Fruit fly (Drosophila melanogaster): ENCODE results near the gene Bap111.

- no peak for TF ChIP-seq h (GFP tag; optimal IDR thresholded peaks at IDR 0.05)
- TF ChIP-seq br (GFP tag; optimal IDR thresholded peaks at IDR 0.05), result no peak
- no peak for TF ChIP-seq psq (GFP tag; optimal IDR thresholded peaks at IDR 0.05)
- no peak for TF ChIP-seq Vsx2 (GFP tag; optimal IDR thresholded peaks at IDR 0.05; ENCODE audit: partially characterized antibody)
- no peak for TF ChIP-seq Hr83 (GFP tag; optimal IDR thresholded peaks at IDR 0.05; ENCODE audit: poor library complexity, severe bottlenecking)
- TF ChIP-seq Hr78 (GFP tag; optimal IDR thresholded peaks at IDR 0.05), result no peak
- TF ChIP-seq woc (GFP tag; optimal IDR thresholded peaks at IDR 0.05), result no peak
Observed at dm6 chrX:9131523-9131922, 17.6 kb upstream of the Bap111 start.

Measured in whole organism, wandering third instar larva.